Worm (Caenorhabditis elegans) whole organism, L1 larva: ENCODE data around the gene ceh-28.

Experiments used
- C16A3.4 ChIP-seq: fragments of 150-350 bp; optimal IDR thresholded peaks from 2 replicates; lab custom pipeline; 2014; ENCODE audit warnings: missing biosample characterization, missing genetic modification characterization
- C34B4.2 ChIP-seq: sonication (generic microtip); optimal IDR thresholded peaks from 2 replicates; lab custom pipeline; 2017; ENCODE audit warnings: mild to moderate bottlenecking, missing genetic modification characterization, missing compliant biosample characterization
- Y116A8C.19 ChIP-seq: sonication (generic microtip); optimal IDR thresholded peaks from 2 replicates; lab custom pipeline; 2016; ENCODE audit warnings: missing compliant biosample characterization, missing genetic modification characterization, borderline replicate concordance
- aha-1 ChIP-seq: fragments of 150-350 bp; optimal IDR thresholded peaks from 2 replicates; lab custom pipeline; 2014; ENCODE audit warnings: missing biosample characterization, missing genetic modification characterization
- alr-1 ChIP-seq: fragments of 200-800 bp; sonication (Bioruptor generic); optimal IDR thresholded peaks from 2 replicates; lab custom pipeline; 2018; ENCODE audit warnings: borderline replicate concordance, mild to moderate bottlenecking, missing genetic modification characterization, missing compliant biosample characterization
- aly-2 ChIP-seq: fragments of 150-350 bp; optimal IDR thresholded peaks from 2 replicates; lab custom pipeline; 2014; ENCODE audit warnings: missing biosample characterization, missing genetic modification characterization
- ama-1 ChIP-seq: fragments of 150-350 bp; optimal IDR thresholded peaks from 2 replicates; lab custom pipeline; 2014
- ceh-63 ChIP-seq: fragments of 200-800 bp; sonication (Bioruptor generic); optimal IDR thresholded peaks from 2 replicates; lab custom pipeline; 2018; ENCODE audit warnings: mild to moderate bottlenecking, missing genetic modification characterization, missing compliant biosample characterization
- ces-1 ChIP-seq: fragments of 150-350 bp; optimal IDR thresholded peaks from 2 replicates; lab custom pipeline; 2014; ENCODE audit warnings: missing biosample characterization, missing genetic modification reagents, missing genetic modification characterization
- dsc-1 ChIP-seq: sonication (generic microtip); optimal IDR thresholded peaks from 2 replicates; lab custom pipeline; 2016; ENCODE audit warnings: mild to moderate bottlenecking, missing genetic modification characterization, missing compliant biosample characterization
- efl-1 ChIP-seq, 4 experiments: fragments of 150-350 bp; optimal IDR thresholded peaks in 3 of 4; peaks in 1 of 4; 1 replicate in 1 of 4; 2 replicates in 3 of 4; lab custom pipeline; 2014; ENCODE audit warnings: missing biosample characterization in 2 of 4, missing genetic modification characterization in 2 of 4, missing genetic modification reagents in 2 of 4
- efl-3 ChIP-seq: fragments of 200-800 bp; sonication (Bioruptor generic); optimal IDR thresholded peaks from 2 replicates; lab custom pipeline; 2018; ENCODE audit warnings: mild to moderate bottlenecking, missing genetic modification characterization, missing compliant biosample characterization
- egl-13 ChIP-seq: sonication (generic microtip); optimal IDR thresholded peaks from 2 replicates; lab custom pipeline; 2016; ENCODE audit warnings: missing genotype, missing genetic modification reagents, missing genetic modification characterization, missing compliant biosample characterization
- egl-27 ChIP-seq, 2 experiments: fragments of 150-350 bp in 1 of 2; sonication (generic microtip); optimal IDR thresholded peaks; 3 replicates each; lab custom pipeline; 2017 to 2018; ENCODE audit warnings: missing biosample characterization in 2 of 2, missing genetic modification characterization in 2 of 2, missing genetic modification reagents in 2 of 2
- elt-2 ChIP-seq: sonication (generic microtip); optimal IDR thresholded peaks from 2 replicates; lab custom pipeline; 2016; ENCODE audit warnings: missing genetic modification characterization, mild to moderate bottlenecking, inconsistent platforms, missing compliant biosample characterization, missing genetic modification reagents
- ets-5 ChIP-seq: fragments of 200-800 bp; sonication (Bioruptor generic); IDR thresholded peaks from 2 replicates; pipeline ENCODE4 v1.3.6; 2022; ENCODE audit warnings: missing genetic modification characterization, missing compliant biosample characterization
- fkh-4 ChIP-seq: sonication (generic microtip); optimal IDR thresholded peaks from 2 replicates; lab custom pipeline; 2016; ENCODE audit warnings: missing compliant biosample characterization, missing genetic modification characterization, borderline replicate concordance
- fkh-8 ChIP-seq: sonication (generic microtip); optimal IDR thresholded peaks from 2 replicates; lab custom pipeline; 2016; ENCODE audit warnings: mild to moderate bottlenecking, missing genetic modification characterization, missing compliant biosample characterization
- grh-1 ChIP-seq: fragments of 200-800 bp; sonication (Bioruptor generic); IDR thresholded peaks from 2 replicates; pipeline ENCODE4 v1.3.6; 2022; ENCODE audit warnings: missing genetic modification reagents, missing genetic modification characterization, missing compliant biosample characterization
- hlh-4 ChIP-seq: sonication (generic microtip); optimal IDR thresholded peaks from 2 replicates; lab custom pipeline; 2016; ENCODE audit warnings: mild to moderate bottlenecking, missing genetic modification characterization, missing compliant biosample characterization
- hpl-2 ChIP-seq: fragments of 150-350 bp; optimal IDR thresholded peaks from 2 replicates; lab custom pipeline; 2014; ENCODE audit warnings: missing biosample characterization, missing genetic modification reagents, missing genetic modification characterization
- irx-1 ChIP-seq: sonication (generic microtip); optimal IDR thresholded peaks from 2 replicates; lab custom pipeline; 2016; ENCODE audit warnings: missing genetic modification characterization, missing compliant biosample characterization
- isw-1 ChIP-seq: fragments of 200-800 bp; sonication (Bioruptor generic); IDR thresholded peaks from 2 replicates; pipeline ENCODE4 v1.3.6; 2022; ENCODE audit warnings: missing genetic modification characterization, missing compliant biosample characterization
- jun-1 ChIP-seq: fragments of 150-350 bp; optimal IDR thresholded peaks from 2 replicates; lab custom pipeline; 2014; ENCODE audit warnings: missing biosample characterization, missing genetic modification reagents, missing genetic modification characterization
- lin-13 ChIP-seq: fragments of 150-350 bp; optimal IDR thresholded peaks from 2 replicates; lab custom pipeline; 2014; ENCODE audit warnings: missing biosample characterization, missing genetic modification reagents, missing genetic modification characterization
- lin-14 ChIP-seq: fragments of 200-800 bp; sonication (Bioruptor generic); optimal IDR thresholded peaks from 2 replicates; lab custom pipeline; 2018; ENCODE audit warnings: mild to moderate bottlenecking, missing genetic modification characterization, moderate library complexity, missing compliant biosample characterization
- lin-15B ChIP-seq: fragments of 150-350 bp; sonication (generic microtip); optimal IDR thresholded peaks from 3 replicates; lab custom pipeline; 2014; ENCODE audit warnings: missing biosample characterization, missing genetic modification characterization
- lin-35 ChIP-seq, 2 experiments: fragments of 150-350 bp; optimal IDR thresholded peaks; 2 replicates each; lab custom pipeline; 2014; ENCODE audit warnings: missing biosample characterization in 2 of 2, missing genetic modification characterization in 2 of 2, missing genetic modification reagents in 2 of 2
- lin-39 ChIP-seq: fragments of 150-350 bp; optimal IDR thresholded peaks from 2 replicates; lab custom pipeline; 2014; ENCODE audit warnings: missing biosample characterization, missing genetic modification reagents, missing genetic modification characterization
- lir-3 ChIP-seq: sonication (generic microtip); optimal IDR thresholded peaks from 2 replicates; lab custom pipeline; 2016; ENCODE audit warnings: mild to moderate bottlenecking, missing genetic modification characterization, moderate library complexity, missing compliant biosample characterization; ENCODE audit not compliant: poor library complexity
- lsy-2 ChIP-seq, 2 experiments: fragments of 150-350 bp; optimal IDR thresholded peaks; 2 replicates each; lab custom pipeline; 2014; ENCODE audit warnings: missing biosample characterization in 2 of 2, missing genetic modification characterization in 2 of 2
- mab-9 ChIP-seq: fragments of 200-800 bp; sonication (Bioruptor generic); IDR thresholded peaks from 2 replicates; pipeline ENCODE4 v1.3.6; 2022; ENCODE audit warnings: missing genetic modification reagents, missing genetic modification characterization, missing compliant biosample characterization
- mdl-1 ChIP-seq, 2 experiments: fragments of 150-350 bp; optimal IDR thresholded peaks; 2 replicates each; lab custom pipeline; 2014 to 2017; ENCODE audit warnings: missing biosample characterization in 2 of 2, missing genetic modification characterization in 2 of 2, inconsistent platforms in 1 of 2
- nhr-12 ChIP-seq: sonication (generic microtip); optimal IDR thresholded peaks from 2 replicates; lab custom pipeline; 2017; ENCODE audit warnings: missing biosample characterization, missing genetic modification characterization
- nhr-20 ChIP-seq: sonication (generic microtip); optimal IDR thresholded peaks from 2 replicates; lab custom pipeline; 2016; ENCODE audit warnings: mild to moderate bottlenecking, missing genetic modification characterization, missing compliant biosample characterization
- nhr-237 ChIP-seq: fragments of 150-350 bp; optimal IDR thresholded peaks from 2 replicates; lab custom pipeline; 2014; ENCODE audit warnings: missing biosample characterization, missing genetic modification characterization
- nhr-28 ChIP-seq: fragments of 150-350 bp; optimal IDR thresholded peaks from 2 replicates; lab custom pipeline; 2014; ENCODE audit warnings: missing biosample characterization, missing genetic modification characterization
- nhr-71 ChIP-seq: sonication (generic microtip); optimal IDR thresholded peaks from 2 replicates; lab custom pipeline; 2016; ENCODE audit warnings: mild to moderate bottlenecking, missing genetic modification characterization, moderate library complexity, missing compliant biosample characterization
- nhr-76 ChIP-seq: sonication (generic microtip); optimal IDR thresholded peaks from 2 replicates; lab custom pipeline; 2017; ENCODE audit warnings: missing biosample characterization, missing genetic modification characterization
- nhr-77 ChIP-seq: fragments of 150-350 bp; optimal IDR thresholded peaks from 2 replicates; lab custom pipeline; 2014; ENCODE audit warnings: missing biosample characterization, missing genetic modification characterization
- nhr-84 ChIP-seq: sonication (generic microtip); optimal IDR thresholded peaks from 2 replicates; lab custom pipeline; 2017; ENCODE audit warnings: missing biosample characterization, missing genetic modification characterization
- nhr-85 ChIP-seq: sonication (generic microtip); peaks from one replicate; lab custom pipeline; 2016; ENCODE audit warnings: missing genetic modification characterization, inconsistent platforms, missing compliant biosample characterization
- pqm-1 ChIP-seq: sonication (generic microtip); optimal IDR thresholded peaks from 3 replicates; lab custom pipeline; 2017; ENCODE audit warnings: missing biosample characterization, missing genetic modification characterization
- snpc-4 ChIP-seq: fragments of 150-350 bp; optimal IDR thresholded peaks from 2 replicates; lab custom pipeline; 2014; ENCODE audit warnings: missing biosample characterization, missing genetic modification characterization
- sox-4 ChIP-seq: sonication (generic microtip); optimal IDR thresholded peaks from 2 replicates; lab custom pipeline; 2016; ENCODE audit warnings: missing genetic modification characterization, missing compliant biosample characterization
- sptf-1 ChIP-seq: fragments of 150-350 bp; optimal IDR thresholded peaks from 2 replicates; lab custom pipeline; 2014; ENCODE audit warnings: missing biosample characterization, missing genetic modification characterization
- swsn-7 ChIP-seq: sonication (generic microtip); optimal IDR thresholded peaks from 2 replicates; lab custom pipeline; 2016; ENCODE audit warnings: missing genetic modification characterization, missing compliant biosample characterization
- unc-130 ChIP-seq: fragments of 150-350 bp; optimal IDR thresholded peaks from 2 replicates; lab custom pipeline; 2017; ENCODE audit warnings: missing biosample characterization, missing genetic modification characterization, inconsistent platforms
- unc-62 ChIP-seq: fragments of 150-350 bp; optimal IDR thresholded peaks from 2 replicates; lab custom pipeline; 2014; ENCODE audit warnings: missing biosample characterization, missing genetic modification reagents, missing genetic modification characterization
- zag-1 ChIP-seq: fragments of 150-350 bp; optimal IDR thresholded peaks from 2 replicates; lab custom pipeline; 2014; ENCODE audit warnings: missing biosample characterization, missing genetic modification characterization
- ztf-11 ChIP-seq, 2 experiments: sonication (generic microtip); optimal IDR thresholded peaks; 2 replicates each; lab custom pipeline; 2016 to 2017; ENCODE audit warnings: missing genetic modification characterization in 2 of 2, missing biosample characterization in 1 of 2, missing compliant biosample characterization in 1 of 2
- ztf-4 ChIP-seq: fragments of 150-350 bp; optimal IDR thresholded peaks from 2 replicates; lab custom pipeline; 2014; ENCODE audit warnings: missing biosample characterization, missing genetic modification characterization

The ceh-28 gene

ce11 chrX:13102838-13103237 lies 28.4 kb downstream of the ceh-28 start:
- no peak for TF ChIP-seq mab-9 (GFP tag; lab: Robert Waterston, UW)
- no peak for TF ChIP-seq nhr-28
- TF ChIP-seq ztf-4 (tag; lab: Kevin White, UChicago): no peak
- no peak for TF ChIP-seq nhr-237 (tag; lab: Kevin White, UChicago)

DNA sequence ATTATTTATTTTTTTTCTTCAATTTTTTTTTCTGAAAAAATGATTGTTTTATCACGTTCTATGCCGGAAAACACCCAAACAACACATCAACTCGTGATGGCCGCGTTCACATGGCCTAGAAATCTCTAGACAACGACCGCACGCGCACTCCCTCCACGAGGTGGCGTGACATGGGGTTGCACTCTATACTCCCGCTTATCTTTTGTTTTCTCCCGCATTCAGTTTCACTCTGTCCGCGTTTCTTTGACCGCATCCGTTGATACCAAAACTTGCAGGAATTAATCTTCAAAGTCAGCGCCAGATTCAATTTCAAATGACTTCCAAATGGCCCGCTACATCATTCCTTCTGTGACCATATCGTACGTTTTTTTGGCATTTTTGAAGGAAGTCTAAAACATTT lies 30.5 kb downstream of the ceh-28 start, which contains the start of gene F17H10.1:
Gene F17H10.1 (plus strand): TSS at position 276 of the 400 bp plus-strand sequence.
- TF ChIP-seq egl-27 (tag; optimal IDR thresholded peaks at IDR 0.05; lab: Kevin White, UChicago): no peak
- TF ChIP-seq elt-2 (tag; lab: Kevin White, UChicago): peak; percentile 90
- TF ChIP-seq ztf-11 (tag; optimal IDR thresholded peaks at IDR 0.05; lab: Kevin White, UChicago): no peak
- no peak for TF ChIP-seq sptf-1
- no peak for TF ChIP-seq ets-5 (GFP tag; lab: Robert Waterston, UW)
- TF ChIP-seq nhr-85 (tag; lab: Kevin White, UChicago): peak; percentile 90
- peak; percentile 86 for TF ChIP-seq unc-130 (tag; lab: Kevin White, UChicago)
- TF ChIP-seq nhr-84: no peak
- TF ChIP-seq nhr-20 (tag; lab: Kevin White, UChicago): peak; percentile 93
- no peak for TF ChIP-seq dsc-1 (tag; lab: Kevin White, UChicago)
- no peak for TF ChIP-seq C34B4.2 (tag; lab: Kevin White, UChicago)
- TF ChIP-seq aly-2 (tag; lab: Kevin White, UChicago): no peak
- no peak for TF ChIP-seq isw-1
- no peak for TF ChIP-seq egl-13
- no peak for TF ChIP-seq jun-1 (tag; lab: Kevin White, UChicago)
- no peak for TF ChIP-seq pqm-1 (tag; lab: Kevin White, UChicago)
- TF ChIP-seq nhr-12 (tag; lab: Kevin White, UChicago): no peak
- TF ChIP-seq lin-13 (GFP tag; lab: Kevin White, UChicago): peak; percentile 67
- TF ChIP-seq unc-62 (GFP tag; lab: Kevin White, UChicago): no peak
- peak; percentile 28 to 98 for TF ChIP-seq mdl-1 (tag; optimal IDR thresholded peaks at IDR 0.05; lab: Kevin White, UChicago)
- peak; percentile 3 for TF ChIP-seq snpc-4 (tag; lab: Kevin White, UChicago)
- TF ChIP-seq swsn-7: peak; percentile 58
- no peak for TF ChIP-seq lin-15B (tag; lab: Kevin White, UChicago)
- TF ChIP-seq ces-1 (GFP tag; lab: Kevin White, UChicago): no peak
- TF ChIP-seq fkh-4 (tag; lab: Kevin White, UChicago): no peak
- TF ChIP-seq lin-39 (tag; lab: Kevin White, UChicago): no peak
- peak; percentile 38 for TF ChIP-seq ztf-4 (tag; lab: Kevin White, UChicago)
- TF ChIP-seq irx-1: peak; percentile 33
- TF ChIP-seq C16A3.4 (tag; lab: Kevin White, UChicago): peak; percentile 69
- no peak for TF ChIP-seq efl-3 (GFP tag; lab: Kevin White, UChicago)
- no peak for TF ChIP-seq alr-1 (tag; lab: Kevin White, UChicago)
- TF ChIP-seq lir-3 (tag; lab: Kevin White, UChicago): peak; percentile 71
- peak in 1 of 2 experiments; percentile 56 for TF ChIP-seq lsy-2 (tag; optimal IDR thresholded peaks at IDR 0.05; lab: Kevin White, UChicago)
- no peak for TF ChIP-seq grh-1 (GFP tag; lab: Robert Waterston, UW)
- no peak for TF ChIP-seq nhr-76 (tag; lab: Kevin White, UChicago)
- TF ChIP-seq ama-1 (lab: Kevin White, UChicago): no peak
- no peak for TF ChIP-seq nhr-77 (tag; lab: Kevin White, UChicago)
- peak; percentile 18 for TF ChIP-seq sox-4 (tag; lab: Kevin White, UChicago)
- TF ChIP-seq aha-1: no peak
- no peak for TF ChIP-seq Y116A8C.19 (tag; lab: Kevin White, UChicago)
- TF ChIP-seq fkh-8 (tag; lab: Kevin White, UChicago): peak; percentile 44
- no peak for TF ChIP-seq hpl-2 (GFP tag; lab: Kevin White, UChicago)
- no peak for TF ChIP-seq hlh-4 (tag; lab: Kevin White, UChicago)
- TF ChIP-seq nhr-71 (tag; lab: Kevin White, UChicago): peak; percentile 92
- no peak for TF ChIP-seq ceh-63 (GFP tag; lab: Kevin White, UChicago)
- TF ChIP-seq lin-14 (GFP tag; lab: Kevin White, UChicago): peak; percentile 95
- peak in 1 of 2 experiments; percentile 18 for TF ChIP-seq efl-1 (optimal IDR thresholded peaks at IDR 0.05; lab: Kevin White, UChicago)
- peak; percentile 17 to 89 for TF ChIP-seq efl-1 (GFP tag; optimal IDR thresholded peaks at IDR 0.05 in 1 of 2; lab: Kevin White, UChicago)
- TF ChIP-seq lin-35 (GFP tag; optimal IDR thresholded peaks at IDR 0.05; lab: Kevin White, UChicago): peak; percentile 50 to 81
- TF ChIP-seq zag-1 (tag; lab: Kevin White, UChicago): no peak
